Worm (Caenorhabditis elegans): ENCODE results near the gene tth-1.
A peak's percentile ranks its signal among the peaks of the same experiment; 100 is the strongest.

The tth-1 gene

ce11 chrX:8386068-8386851, 37.3 kb downstream of the tth-1 start (continued):
- TF ChIP-seq hlh-15 (tag; optimal IDR thresholded peaks at IDR 0.05) (peak; percentile 4), ttx-3 (tag; optimal IDR thresholded peaks at IDR 0.05) (peak; percentile 77), pax-1 (tag; optimal IDR thresholded peaks at IDR 0.05) (no peak), mec-3 (tag; optimal IDR thresholded peaks at IDR 0.05; ENCODE audit: borderline replicate concordance) (no peak), elt-2 (tag; optimal IDR thresholded peaks at IDR 0.05) (peak; percentile 86), tbx-2 (tag; optimal IDR thresholded peaks at IDR 0.05) (peak; percentile 69), pat-9 (tag; optimal IDR thresholded peaks at IDR 0.05) (peak; percentile 68), unc-3 (GFP tag; conservative IDR thresholded peaks at IDR 0.05) (peak; percentile 73), unc-3 (tag; optimal IDR thresholded peaks at IDR 0.05) (peak; percentile 69), sdc-2 (tag; optimal IDR thresholded peaks at IDR 0.05) (peak; percentile 76), ceh-14 (tag; optimal IDR thresholded peaks at IDR 0.05) (peak; percentile 77), pha-2 (tag; optimal IDR thresholded peaks at IDR 0.05) (peak; percentile 74), nhr-11 (tag; optimal IDR thresholded peaks at IDR 0.05) (no peak), fkh-6 (tag; optimal IDR thresholded peaks at IDR 0.05) (peak; percentile 30), ahr-1 (tag; optimal IDR thresholded peaks at IDR 0.05) (peak; percentile 44), K09A11.1 (tag; optimal IDR thresholded peaks at IDR 0.05; ENCODE audit: insufficient read depth) (peak; percentile 53), pqm-1 (tag; optimal IDR thresholded peaks at IDR 0.05) (no peak), ama-1 (optimal IDR thresholded peaks at IDR 0.05) (no peak), ceh-2 (tag; optimal IDR thresholded peaks at IDR 0.05) (peak; percentile 81), ceh-19 (GFP tag; optimal IDR thresholded peaks at IDR 0.05) (peak; percentile 35), C38D4.7 (GFP tag; optimal IDR thresholded peaks at IDR 0.05) (peak; percentile 72)

ce11 chrX:8384642-8385181, 38.8 kb downstream of the tth-1 start, which contains the start of gene F41D9.2:
TSS of gene F41D9.2 (minus strand) at chrX:8384945.
- TF ChIP-seq ref-2 (tag; optimal IDR thresholded peaks at IDR 0.05) (peak; percentile 48), ahr-1 (tag; optimal IDR thresholded peaks at IDR 0.05) (no peak), unc-42 (tag; optimal IDR thresholded peaks at IDR 0.05) (no peak)

ce11 chrX:8381651-8382050, 41.9 kb downstream of the tth-1 start:
- no peak for TF ChIP-seq eyg-1 (tag; optimal IDR thresholded peaks at IDR 0.05)
- no peak for TF ChIP-seq ceh-31 (tag; optimal IDR thresholded peaks at IDR 0.05)
- TF ChIP-seq ceh-34 (tag; optimal IDR thresholded peaks at IDR 0.05): no peak
- no peak for TF ChIP-seq zip-5 (tag; optimal IDR thresholded peaks at IDR 0.05)
- no peak for TF ChIP-seq hlh-13 (GFP tag; optimal IDR thresholded peaks at IDR 0.05)
- TF ChIP-seq ets-4 (tag; optimal IDR thresholded peaks at IDR 0.05): no peak
- TF ChIP-seq pha-4 (tag; optimal IDR thresholded peaks at IDR 0.05): no peak
- TF ChIP-seq F13H6.1 (tag; optimal IDR thresholded peaks at IDR 0.05): no peak
- TF ChIP-seq unc-55 (GFP tag; optimal IDR thresholded peaks at IDR 0.05): no peak
- no peak for TF ChIP-seq odd-2 (tag; optimal IDR thresholded peaks at IDR 0.05)
- no peak for TF ChIP-seq T23F11.4 (GFP tag; optimal IDR thresholded peaks at IDR 0.05)
- no peak for TF ChIP-seq dve-1 (tag; optimal IDR thresholded peaks at IDR 0.05)
- TF ChIP-seq pax-1 (tag; optimal IDR thresholded peaks at IDR 0.05): no peak
- no peak for TF ChIP-seq ceh-24 (tag; optimal IDR thresholded peaks at IDR 0.05)
- TF ChIP-seq ceh-19 (GFP tag; optimal IDR thresholded peaks at IDR 0.05): no peak
- TF ChIP-seq unc-86 (tag; optimal IDR thresholded peaks at IDR 0.05): no peak

- TF ChIP-seq ets-4 (tag; optimal IDR thresholded peaks at IDR 0.05) (no peak), ceh-2 (tag; optimal IDR thresholded peaks at IDR 0.05) (no peak), elt-4 (tag; optimal IDR thresholded peaks at IDR 0.05) (no peak), ceh-18 (tag; optimal IDR thresholded peaks at IDR 0.05) (peak; percentile 41), rnt-1 (tag; optimal IDR thresholded peaks at IDR 0.05) (no peak), hlh-30 (tag; optimal IDR thresholded peaks at IDR 0.05; ENCODE audit: insufficient read depth) (no peak), hlh-6 (tag; optimal IDR thresholded peaks at IDR 0.05) (no peak), lin-11 (tag; optimal IDR thresholded peaks at IDR 0.05) (no peak), nhr-11 (tag; optimal IDR thresholded peaks at IDR 0.05) (no peak), unc-3 (GFP tag; conservative IDR thresholded peaks at IDR 0.05) (no peak), unc-3 (tag; optimal IDR thresholded peaks at IDR 0.05) (no peak), tbx-2 (tag; optimal IDR thresholded peaks at IDR 0.05) (peak; percentile 37), nfya-1 (tag; optimal IDR thresholded peaks at IDR 0.05) (peak; percentile 58), unc-86 (tag; optimal IDR thresholded peaks at IDR 0.05) (no peak), K09A11.1 (tag; optimal IDR thresholded peaks at IDR 0.05; ENCODE audit: insufficient read depth) (no peak), gmeb-2 (tag; optimal IDR thresholded peaks at IDR 0.05) (no peak), pros-1 (tag; optimal IDR thresholded peaks at IDR 0.05) (no peak), ceh-24 (tag; optimal IDR thresholded peaks at IDR 0.05) (no peak), nhr-232 (tag; optimal IDR thresholded peaks at IDR 0.05) (no peak)
These were observed 45.2 kb downstream of the tth-1 start, which contains the start of gene tbc-18 for ce11 chrX:8378312-8378711. TSS of gene tbc-18 (plus strand) at chrX:8378557.

Data from whole organism, late embryonic.